Worm (Caenorhabditis elegans): ENCODE results near the gene let-418.

- TF ChIP-seq ztf-11 (tag; optimal IDR thresholded peaks at IDR 0.05): no peak
- no peak for TF ChIP-seq lin-15B (tag; optimal IDR thresholded peaks at IDR 0.05)
- no peak for TF ChIP-seq snpc-4 (tag; optimal IDR thresholded peaks at IDR 0.05)
Observed at ce11 chrV:5848015-5848609, 21.5 kb downstream of the let-418 start.
